Worm (Caenorhabditis elegans) whole organism, L4 larva: ENCODE data around the gene sshk-1.
A peak's percentile ranks its signal among the peaks of the same experiment; 100 is the strongest.

Experiments
- ZK546.5 ChIP-seq, 2 experiments: sonication (generic microtip); optimal IDR thresholded peaks; 2 replicates each; lab custom pipeline; 2017; ENCODE audit warnings: missing biosample characterization in 2 of 2, missing genetic modification characterization in 2 of 2
- ama-1 ChIP-seq: fragments of 150-350 bp; optimal IDR thresholded peaks from 2 replicates; lab custom pipeline; 2014; ENCODE audit warnings: inconsistent platforms, mixed read lengths
- ceh-28 ChIP-seq: fragments of 150-350 bp; optimal IDR thresholded peaks from 2 replicates; lab custom pipeline; 2014; ENCODE audit warnings: missing biosample characterization, missing genetic modification reagents, missing genetic modification characterization
- dpl-1 ChIP-seq: fragments of 150-350 bp; optimal IDR thresholded peaks from 2 replicates; lab custom pipeline; 2014; ENCODE audit warnings: missing biosample characterization, missing genetic modification reagents, missing genetic modification characterization
- egl-27 ChIP-seq: sonication (generic microtip); optimal IDR thresholded peaks from 3 replicates; lab custom pipeline; 2017; ENCODE audit warnings: missing biosample characterization, missing genetic modification reagents, missing genetic modification characterization
- jun-1 ChIP-seq: fragments of 150-350 bp; optimal IDR thresholded peaks from 2 replicates; lab custom pipeline; 2014; ENCODE audit warnings: missing biosample characterization, missing genetic modification reagents, missing genetic modification characterization
- lin-1 ChIP-seq: fragments of 200-800 bp; sonication (Bioruptor generic); IDR thresholded peaks from 2 replicates; pipeline ENCODE4 v1.3.6; 2022; ENCODE audit warnings: missing genetic modification reagents, missing genetic modification characterization, missing compliant biosample characterization
- lin-38 ChIP-seq: fragments of 200-800 bp; sonication (Bioruptor generic); IDR thresholded peaks from 2 replicates; pipeline ENCODE4 v1.3.6; 2022; ENCODE audit warnings: missing genetic modification reagents, missing genetic modification characterization, missing compliant biosample characterization
- lsy-2 ChIP-seq, 2 experiments: fragments of 150-350 bp in 1 of 2; sonication (generic microtip) in 1 of 2; optimal IDR thresholded peaks; 2 replicates each; lab custom pipeline; 2014 to 2017; ENCODE audit warnings: missing biosample characterization in 2 of 2, missing genetic modification characterization in 2 of 2
- nhr-25 ChIP-seq: sonication (generic microtip); optimal IDR thresholded peaks from 2 replicates; lab custom pipeline; 2017; ENCODE audit warnings: missing genetic modification characterization, mild to moderate bottlenecking, missing compliant biosample characterization, antibody characterized with exemption, moderate library complexity, borderline replicate concordance; ENCODE audit not compliant: insufficient read depth
- nhr-6 ChIP-seq: fragments of 150-350 bp; optimal IDR thresholded peaks from 2 replicates; lab custom pipeline; 2014; ENCODE audit warnings: missing biosample characterization, missing genetic modification characterization
- zag-1 ChIP-seq: fragments of 150-350 bp; optimal IDR thresholded peaks from 2 replicates; lab custom pipeline; 2014; ENCODE audit warnings: missing biosample characterization, missing genetic modification characterization

DNA sequence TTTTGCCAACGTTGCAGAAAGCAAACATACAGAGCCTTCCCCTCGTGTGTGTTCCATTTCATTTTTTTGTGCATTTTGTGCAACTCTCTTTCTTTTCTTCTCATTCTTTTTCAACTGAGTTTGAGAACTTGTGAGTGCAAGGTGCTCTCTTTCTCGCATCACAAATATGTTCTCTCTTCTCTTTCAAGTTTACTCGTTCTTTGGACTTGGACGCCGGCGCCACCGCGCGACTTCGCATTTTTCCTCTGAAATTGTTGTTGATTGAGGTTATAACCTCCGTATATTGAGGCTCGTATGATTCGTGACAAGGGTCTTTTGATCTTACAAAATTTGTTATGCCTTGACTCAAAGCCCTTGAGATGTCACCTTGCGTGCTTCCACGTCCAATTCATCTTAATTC, 39.2 kb upstream of the sshk-1 start:
- TF ChIP-seq ceh-28 (tag; lab: Kevin White, UChicago): no peak
- TF ChIP-seq zag-1: no peak
- no peak for TF ChIP-seq nhr-25 (tag; lab: Kevin White, UChicago)
- TF ChIP-seq egl-27 (tag; lab: Kevin White, UChicago): no peak
- peak; percentile 44 for TF ChIP-seq ama-1
- no peak for TF ChIP-seq ZK546.5 (tag; optimal IDR thresholded peaks at IDR 0.05; lab: Kevin White, UChicago)
- no peak for TF ChIP-seq nhr-6 (tag; lab: Kevin White, UChicago)
- no peak for TF ChIP-seq dpl-1 (GFP tag; lab: Kevin White, UChicago)
- no peak for TF ChIP-seq lin-38 (GFP tag; lab: Robert Waterston, UW)
- peak; percentile 36; the same call in 1 of the 2 replicates for TF ChIP-seq lin-1
- no peak for TF ChIP-seq jun-1 (tag; lab: Kevin White, UChicago)
- TF ChIP-seq lsy-2 (tag; optimal IDR thresholded peaks at IDR 0.05; lab: Kevin White, UChicago): peak; percentile 48 to 64
